Worm (Caenorhabditis elegans) whole organism, L2 larva: ENCODE results near the gene ift-74.

Source experiments
- C34F6.9 ChIP-seq: fragments of 150-350 bp; optimal IDR thresholded peaks from 2 replicates; lab custom pipeline; 2014; ENCODE audit warnings: missing biosample characterization, missing genetic modification characterization
- F13H6.1 ChIP-seq: sonication (generic microtip); optimal IDR thresholded peaks from 2 replicates; lab custom pipeline; 2016; ENCODE audit warnings: missing genetic modification characterization, missing compliant biosample characterization
- R02D3.7 ChIP-seq: fragments of 150-350 bp; optimal IDR thresholded peaks from 2 replicates; lab custom pipeline; 2014; ENCODE audit warnings: missing biosample characterization, missing genetic modification characterization
- Y55F3AM.14 ChIP-seq: fragments of 200-800 bp; sonication (Bioruptor generic); optimal IDR thresholded peaks from 2 replicates; lab custom pipeline; 2018; ENCODE audit warnings: mild to moderate bottlenecking, missing genetic modification characterization, missing compliant biosample characterization
- alr-1 ChIP-seq: fragments of 150-350 bp; optimal IDR thresholded peaks from 2 replicates; lab custom pipeline; 2014; ENCODE audit warnings: missing biosample characterization, missing genetic modification characterization
- aly-2 ChIP-seq: fragments of 150-350 bp; optimal IDR thresholded peaks from 2 replicates; lab custom pipeline; 2014; ENCODE audit warnings: missing biosample characterization, missing genetic modification characterization
- blmp-1 ChIP-seq: sonication (generic microtip); optimal IDR thresholded peaks from 2 replicates; lab custom pipeline; 2017; ENCODE audit warnings: missing genetic modification characterization, mild to moderate bottlenecking, missing compliant biosample characterization, antibody characterized with exemption, moderate library complexity; ENCODE audit not compliant: insufficient read depth
- ceh-16 ChIP-seq: fragments of 150-350 bp; optimal IDR thresholded peaks from 2 replicates; lab custom pipeline; 2014; ENCODE audit warnings: missing biosample characterization, missing genetic modification characterization
- ceh-82 ChIP-seq: fragments of 150-350 bp; optimal IDR thresholded peaks from 2 replicates; lab custom pipeline; 2014; ENCODE audit warnings: missing biosample characterization, missing genetic modification characterization
- crh-2 ChIP-seq: sonication (generic microtip); optimal IDR thresholded peaks from 2 replicates; lab custom pipeline; 2017; ENCODE audit warnings: missing biosample characterization, missing genetic modification characterization
- elt-1 ChIP-seq: fragments of 150-350 bp; optimal IDR thresholded peaks from 2 replicates; lab custom pipeline; 2014; ENCODE audit warnings: missing biosample characterization, missing genetic modification characterization
- elt-3 ChIP-seq: sonication (generic microtip); optimal IDR thresholded peaks from 2 replicates; lab custom pipeline; 2017; ENCODE audit warnings: missing biosample characterization, missing genetic modification characterization
- fos-1 ChIP-seq: fragments of 150-350 bp; optimal IDR thresholded peaks from 2 replicates; lab custom pipeline; 2014; ENCODE audit warnings: missing biosample characterization, missing genetic modification characterization
- lin-11 ChIP-seq: fragments of 150-350 bp; sonication (generic microtip); optimal IDR thresholded peaks from 2 replicates; lab custom pipeline; 2014; ENCODE audit warnings: missing biosample characterization, missing genetic modification characterization, inconsistent platforms, mixed read lengths
- lin-13 ChIP-seq: fragments of 150-350 bp; optimal IDR thresholded peaks from 2 replicates; lab custom pipeline; 2014; ENCODE audit warnings: missing biosample characterization, missing genetic modification reagents, missing genetic modification characterization
- lin-39 ChIP-seq: fragments of 150-350 bp; optimal IDR thresholded peaks from 2 replicates; lab custom pipeline; 2014; ENCODE audit warnings: missing biosample characterization, missing genetic modification reagents, missing genetic modification characterization
- lsy-2 ChIP-seq, 2 experiments: fragments of 150-350 bp in 1 of 2; sonication (generic microtip) in 1 of 2; optimal IDR thresholded peaks; 2 replicates each; lab custom pipeline; 2014 to 2017; ENCODE audit warnings: missing biosample characterization in 2 of 2, missing genetic modification characterization in 2 of 2
- mab-5 ChIP-seq: fragments of 150-350 bp; optimal IDR thresholded peaks from 2 replicates; lab custom pipeline; 2014; ENCODE audit warnings: missing biosample characterization, missing genetic modification characterization
- mbf-1 ChIP-seq: sonication (generic microtip); optimal IDR thresholded peaks from 2 replicates; lab custom pipeline; 2017; ENCODE audit warnings: missing biosample characterization, missing genetic modification characterization
- nhr-10 ChIP-seq: sonication (generic microtip); optimal IDR thresholded peaks from 2 replicates; lab custom pipeline; 2017; ENCODE audit warnings: missing biosample characterization, missing genetic modification characterization
- nhr-129 ChIP-seq: fragments of 150-350 bp; optimal IDR thresholded peaks from 2 replicates; lab custom pipeline; 2014; ENCODE audit warnings: missing biosample characterization, missing genetic modification characterization
- nhr-21 ChIP-seq: fragments of 150-350 bp; optimal IDR thresholded peaks from 2 replicates; lab custom pipeline; 2014; ENCODE audit warnings: missing biosample characterization, missing genetic modification characterization
- nhr-237 ChIP-seq: fragments of 150-350 bp; optimal IDR thresholded peaks from 2 replicates; lab custom pipeline; 2014; ENCODE audit warnings: missing biosample characterization, missing genetic modification characterization
- nhr-6 ChIP-seq: fragments of 150-350 bp; optimal IDR thresholded peaks from 2 replicates; lab custom pipeline; 2014; ENCODE audit warnings: missing biosample characterization, missing genetic modification characterization
- sem-4 ChIP-seq: fragments of 150-350 bp; optimal IDR thresholded peaks from 2 replicates; lab custom pipeline; 2014; ENCODE audit warnings: missing biosample characterization, missing genetic modification reagents, missing genetic modification characterization
- skn-1 ChIP-seq: sonication (generic microtip); optimal IDR thresholded peaks from 2 replicates; lab custom pipeline; 2017; ENCODE audit warnings: missing biosample characterization, missing genetic modification characterization
- sma-3 ChIP-seq: sonication (generic microtip); optimal IDR thresholded peaks from 2 replicates; lab custom pipeline; 2016; ENCODE audit warnings: missing genetic modification reagents, missing genetic modification characterization, missing compliant biosample characterization
- sma-9 ChIP-seq, 2 experiments: fragments of 150-350 bp in 1 of 2; sonication (generic microtip) in 1 of 2; optimal IDR thresholded peaks; 2 replicates each; lab custom pipeline; 2014 to 2016; ENCODE audit warnings: missing genetic modification characterization in 2 of 2, mild to moderate bottlenecking in 1 of 2, missing biosample characterization in 1 of 2, missing compliant biosample characterization in 1 of 2, missing genetic modification reagents in 1 of 2, moderate library complexity in 1 of 2
- snpc-4 ChIP-seq: fragments of 150-350 bp; optimal IDR thresholded peaks from 2 replicates; lab custom pipeline; 2014; ENCODE audit warnings: missing biosample characterization, missing genetic modification characterization
- unc-39 ChIP-seq: fragments of 150-350 bp; optimal IDR thresholded peaks from 2 replicates; lab custom pipeline; 2014; ENCODE audit warnings: missing biosample characterization, missing genetic modification characterization
- zag-1 ChIP-seq: fragments of 150-350 bp; optimal IDR thresholded peaks from 2 replicates; lab custom pipeline; 2014; ENCODE audit warnings: missing biosample characterization, missing genetic modification characterization
- ztf-11 ChIP-seq: sonication (generic microtip); optimal IDR thresholded peaks from 2 replicates; lab custom pipeline; 2017; ENCODE audit warnings: missing biosample characterization, missing genetic modification characterization

The ift-74 gene

ce11 chrII:6679724-6680123, at the start of gene ift-74:
ift-74 (plus strand) TSS chrII:6680024.
- no peak for TF ChIP-seq aly-2 (tag; lab: Kevin White, UChicago)

DNA sequence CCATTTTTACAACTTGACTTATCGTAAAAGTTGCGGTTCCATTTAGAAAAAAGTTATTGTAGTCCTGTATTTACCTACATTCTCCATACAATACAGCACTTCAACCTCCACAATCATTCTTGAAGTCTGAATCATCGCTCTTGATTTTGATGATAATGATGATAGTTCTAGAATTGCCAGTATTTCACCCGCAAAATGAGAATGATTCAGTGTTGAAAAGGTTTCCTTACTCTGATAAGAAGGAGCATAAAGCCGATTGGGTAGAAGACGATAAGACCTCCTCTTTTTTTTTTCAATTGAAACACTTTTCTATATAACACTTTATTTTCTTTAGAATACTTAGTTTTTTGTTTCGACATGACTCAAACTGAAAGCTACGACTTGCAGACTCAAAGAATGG, 49.0 kb upstream of the ift-74 start, which contains the start of gene T19D12.4:
Gene T19D12.4, plus strand, starts transcription at position 295 of the 400 bp plus-strand sequence.
- TF ChIP-seq fos-1 (tag; lab: Kevin White, UChicago) (peak; percentile 91), ceh-16 (no peak)

- TF ChIP-seq crh-2 (no peak), sem-4 (tag; lab: Kevin White, UChicago) (no peak), nhr-129 (tag; lab: Kevin White, UChicago) (no peak), lin-13 (GFP tag; lab: Kevin White, UChicago) (no peak), nhr-10 (no peak)
Observed at ce11 chrII:6631995-6632394, 47.8 kb upstream of the ift-74 start.

DNA sequence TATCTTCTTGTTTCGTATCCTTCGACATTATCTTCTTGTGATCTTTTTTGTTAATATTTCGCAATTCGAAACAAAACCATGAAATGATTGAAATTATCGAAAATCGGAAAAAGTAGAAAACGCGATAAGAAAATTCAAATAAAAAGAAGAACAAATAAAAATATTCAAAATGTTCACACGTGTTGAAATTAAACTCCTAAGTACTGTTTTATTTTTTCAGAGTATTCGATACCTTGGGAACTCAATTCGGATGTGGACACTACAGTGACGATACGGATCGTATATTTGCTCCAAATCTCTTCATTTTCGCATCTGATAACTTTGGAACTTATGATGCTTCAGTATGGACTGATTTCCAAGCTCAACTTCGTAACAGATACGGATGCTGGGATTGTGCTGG, 43.7 kb upstream of the ift-74 start, which contains the start of gene T19D12.5:
Gene T19D12.5, minus strand, starts transcription at position 101 of the 400 bp plus-strand sequence.
- TF ChIP-seq blmp-1 (tag; lab: Kevin White, UChicago) (no peak), C34F6.9 (no peak), lsy-2 (tag; optimal IDR thresholded peaks at IDR 0.05; lab: Kevin White, UChicago) (no peak), R02D3.7 (tag; lab: Kevin White, UChicago) (no peak), elt-1 (tag; lab: Kevin White, UChicago) (no peak), zag-1 (no peak), unc-39 (tag; lab: Kevin White, UChicago) (no peak), crh-2 (no peak), ceh-82 (tag; lab: Kevin White, UChicago) (no peak), nhr-10 (no peak), lin-39 (tag; lab: Kevin White, UChicago) (no peak), elt-3 (tag; lab: Kevin White, UChicago) (no peak), nhr-6 (tag; lab: Kevin White, UChicago) (no peak), fos-1 (tag; lab: Kevin White, UChicago) (no peak), lin-11 (tag; lab: Kevin White, UChicago) (no peak), Y55F3AM.14 (GFP tag; lab: Kevin White, UChicago) (no peak), mab-5 (tag; lab: Kevin White, UChicago) (no peak), nhr-21 (tag; lab: Kevin White, UChicago) (no peak), ceh-16 (no peak)
- TF ChIP-seq, all 48 proteins: peak for 0

DNA sequence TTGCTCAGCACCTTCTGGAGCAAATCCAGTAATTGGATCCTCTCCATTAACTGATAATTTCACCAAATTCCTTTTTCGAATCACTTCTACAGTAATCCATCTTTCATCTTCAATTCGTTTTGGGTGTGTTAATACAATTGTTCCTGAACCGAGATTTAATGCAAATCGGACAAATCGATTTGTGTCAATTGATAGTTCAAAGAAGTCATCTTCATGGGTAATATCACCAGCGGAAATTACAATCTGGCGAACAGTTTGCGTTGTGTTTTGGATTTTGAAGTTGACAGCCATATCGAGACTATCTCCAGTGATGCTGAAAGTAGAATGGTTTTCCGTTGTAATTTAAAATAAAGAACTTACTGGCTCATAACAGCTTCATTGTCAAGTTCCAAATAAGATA, 42.0 kb upstream of the ift-74 start:
- TF ChIP-seq lsy-2 (tag; optimal IDR thresholded peaks at IDR 0.05; lab: Kevin White, UChicago): no peak
- TF ChIP-seq elt-1 (tag; lab: Kevin White, UChicago): no peak
- TF ChIP-seq aly-2 (tag; lab: Kevin White, UChicago): no peak
- no peak for TF ChIP-seq ztf-11 (tag; lab: Kevin White, UChicago)
- no peak for TF ChIP-seq lin-13 (GFP tag; lab: Kevin White, UChicago)
- no peak for TF ChIP-seq alr-1
- no peak for TF ChIP-seq ceh-16
- no peak for TF ChIP-seq unc-39 (tag; lab: Kevin White, UChicago)
- TF ChIP-seq skn-1 (tag; lab: Kevin White, UChicago): no peak
- no peak for TF ChIP-seq ceh-82 (tag; lab: Kevin White, UChicago)
- no peak for TF ChIP-seq snpc-4 (tag; lab: Kevin White, UChicago)
- TF ChIP-seq lin-11 (tag; lab: Kevin White, UChicago): no peak
- TF ChIP-seq zag-1: no peak

DNA sequence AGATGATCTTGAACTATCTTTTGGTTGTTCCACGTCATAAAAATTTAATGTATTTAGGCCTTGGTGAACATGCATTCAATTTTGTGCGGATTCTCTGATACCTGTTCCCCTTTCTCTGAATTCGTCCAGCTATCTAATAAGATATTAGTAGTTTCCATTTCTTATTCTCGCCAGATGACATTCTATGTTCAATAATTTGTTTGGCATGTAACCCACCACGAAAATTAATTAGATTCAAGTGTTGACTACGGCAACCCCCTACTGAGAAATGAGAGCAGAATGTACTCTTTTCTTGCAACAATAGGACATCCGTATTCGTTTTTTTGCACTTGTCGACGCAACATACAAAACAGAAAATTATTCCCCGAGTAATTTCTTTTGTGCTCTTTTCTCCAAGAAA, 37.6 kb upstream of the ift-74 start:
- no peak for TF ChIP-seq nhr-10
- no peak for TF ChIP-seq mbf-1 (tag; lab: Kevin White, UChicago)
- TF ChIP-seq elt-3 (tag; lab: Kevin White, UChicago): no peak
- TF ChIP-seq F13H6.1 (tag; lab: Kevin White, UChicago): no peak
- TF ChIP-seq ceh-82 (tag; lab: Kevin White, UChicago): no peak
- TF ChIP-seq sma-3 (GFP tag; lab: Kevin White, UChicago): no peak
- no peak for TF ChIP-seq sma-9 (GFP tag; optimal IDR thresholded peaks at IDR 0.05; lab: Kevin White, UChicago)
- no peak for TF ChIP-seq sma-9 (tag; optimal IDR thresholded peaks at IDR 0.05; lab: Kevin White, UChicago)
- TF ChIP-seq lin-11 (tag; lab: Kevin White, UChicago): no peak
- TF ChIP-seq nhr-237 (tag; lab: Kevin White, UChicago): no peak
- TF ChIP-seq, all 48 proteins: peak for 0
